Fruit fly (Drosophila melanogaster) whole organism, embryonic: Measurements from ENCODE around the gene Nep6.
A peak's percentile ranks its signal among the peaks of the same experiment; 100 is the strongest.

Experiments used
- Atf3 ChIP-seq: fragments of 200-800 bp; sonication (Bioruptor generic); optimal IDR thresholded peaks from 3 replicates; lab custom pipeline; 2016; ENCODE audit warnings: missing biosample characterization, missing genetic modification characterization
- CG1024 ChIP-seq: fragments of 200-800 bp; sonication (Bioruptor generic); IDR thresholded peaks from 2 replicates; pipeline ENCODE4 v1.3.6; 2022; ENCODE audit warnings: missing biosample characterization, missing genetic modification characterization
- CG10366 ChIP-seq: fragments of 200-800 bp; sonication (Bioruptor generic); IDR thresholded peaks from 2 replicates; pipeline ENCODE4 v1.3.6; 2022; ENCODE audit warnings: missing biosample characterization, missing genetic modification characterization
- CG10979 ChIP-seq: fragments of 200-800 bp; sonication (Bioruptor generic); optimal IDR thresholded peaks from 2 replicates; lab custom pipeline; 2018; ENCODE audit warnings: missing biosample characterization, mild to moderate bottlenecking, missing genetic modification characterization, moderate library complexity
- CG11456 ChIP-seq: fragments of 200-800 bp; sonication (Bioruptor generic); IDR thresholded peaks from 3 replicates; pipeline ENCODE4 v1.3.6; 2022; ENCODE audit warnings: missing biosample characterization, missing genetic modification characterization
- CG11723 ChIP-seq: fragments of 200-800 bp; sonication (Bioruptor generic); optimal IDR thresholded peaks from 2 replicates; lab custom pipeline; 2017; ENCODE audit warnings: missing biosample characterization, mild to moderate bottlenecking, missing genetic modification characterization
- CG15011 ChIP-seq: fragments of 200-800 bp; sonication (Bioruptor generic); optimal IDR thresholded peaks from 3 replicates; lab custom pipeline; 2018; ENCODE audit warnings: missing biosample characterization, mild to moderate bottlenecking, missing genetic modification characterization
- CG16815 ChIP-seq: fragments of 200-800 bp; sonication (Bioruptor generic); optimal IDR thresholded peaks from 3 replicates; lab custom pipeline; 2017; ENCODE audit warnings: missing biosample characterization, mild to moderate bottlenecking, missing genetic modification characterization
- CG17568 ChIP-seq: fragments of 200-800 bp; sonication (Bioruptor generic); optimal IDR thresholded peaks from 2 replicates; lab custom pipeline; 2018; ENCODE audit warnings: missing biosample characterization, mild to moderate bottlenecking, missing genetic modification characterization, moderate library complexity
- CG18262 ChIP-seq: fragments of 200-800 bp; optimal IDR thresholded peaks from 3 replicates; lab custom pipeline; 2019; ENCODE audit warnings: missing biosample characterization, mild to moderate bottlenecking, missing genetic modification characterization, moderate library complexity
- CG18599 ChIP-seq: fragments of 200-800 bp; sonication (Bioruptor generic); optimal IDR thresholded peaks from 3 replicates; lab custom pipeline; 2017; ENCODE audit warnings: missing biosample characterization, missing genetic modification characterization, mild to moderate bottlenecking, moderate library complexity, missing genetic modification reagents
- CG18619 ChIP-seq: fragments of 200-800 bp; sonication (Bioruptor generic); optimal IDR thresholded peaks from 3 replicates; lab custom pipeline; 2017; ENCODE audit warnings: missing biosample characterization, mild to moderate bottlenecking, missing genetic modification characterization
- CG2120 ChIP-seq: fragments of 200-800 bp; sonication (Bioruptor generic); optimal IDR thresholded peaks from 3 replicates; lab custom pipeline; 2016; ENCODE audit warnings: missing biosample characterization, missing genetic modification characterization
- CG30431 ChIP-seq: fragments of 200-800 bp; sonication (Bioruptor generic); optimal IDR thresholded peaks from 2 replicates; lab custom pipeline; 2017; ENCODE audit warnings: missing biosample characterization, missing genetic modification characterization
- CG32532 ChIP-seq: fragments of 200-800 bp; sonication (Bioruptor generic); IDR thresholded peaks from 2 replicates; pipeline ENCODE4 v1.3.6; 2022; ENCODE audit warnings: missing biosample characterization, missing genetic modification characterization
- CG42726 ChIP-seq: fragments of 200-800 bp; sonication (Bioruptor generic); IDR thresholded peaks from 2 replicates; pipeline ENCODE4 v1.3.6; 2022; ENCODE audit warnings: missing biosample characterization, missing genetic modification characterization; ENCODE audit not compliant: partially characterized antibody
- CG43689 ChIP-seq: fragments of 200-800 bp; sonication (Bioruptor generic); IDR thresholded peaks from 2 replicates; pipeline ENCODE4 v1.3.6; 2022; ENCODE audit warnings: missing biosample characterization, missing genetic modification characterization
- CG5180 ChIP-seq: fragments of 200-800 bp; sonication (Bioruptor generic); optimal IDR thresholded peaks from 3 replicates; lab custom pipeline; 2017; ENCODE audit warnings: missing biosample characterization, missing genetic modification characterization, mild to moderate bottlenecking, moderate library complexity, missing genetic modification reagents
- CG6175 ChIP-seq: fragments of 200-800 bp; sonication (Bioruptor generic); IDR thresholded peaks from 3 replicates; pipeline ENCODE4 v1.3.6; 2022; ENCODE audit warnings: missing biosample characterization, missing genetic modification characterization
- CG8089 ChIP-seq: fragments of 200-800 bp; sonication (Bioruptor generic); optimal IDR thresholded peaks from 3 replicates; lab custom pipeline; 2016; ENCODE audit warnings: missing biosample characterization, missing genetic modification characterization
- Dbx ChIP-seq: fragments of 200-800 bp; sonication (Bioruptor generic); IDR thresholded peaks from 3 replicates; pipeline ENCODE4 v1.3.6; 2022; ENCODE audit warnings: missing biosample characterization, missing genetic modification characterization
- Deaf1 ChIP-seq: fragments of 200-800 bp; optimal IDR thresholded peaks from 3 replicates; lab custom pipeline; 2019; ENCODE audit warnings: missing biosample characterization, mild to moderate bottlenecking, missing genetic modification characterization, moderate library complexity
- Dek ChIP-seq: fragments of 200-800 bp; sonication (Bioruptor generic); optimal IDR thresholded peaks from 3 replicates; lab custom pipeline; 2019; ENCODE audit warnings: missing biosample characterization, mild to moderate bottlenecking, missing genetic modification characterization, moderate library complexity
- Dip2 ChIP-seq: fragments of 200-800 bp; sonication (Bioruptor generic); IDR thresholded peaks from 2 replicates; pipeline ENCODE4 v1.3.6; 2022; ENCODE audit warnings: missing biosample characterization, missing genetic modification characterization
- GATAe ChIP-seq: fragments of 200-800 bp; sonication (Bioruptor generic); conservative IDR thresholded peaks from 2 replicates; pipeline ENCODE4 v1.3.6; 2022; ENCODE audit warnings: missing biosample characterization, missing genetic modification characterization
- HLH3B ChIP-seq: fragments of 200-800 bp; sonication (Bioruptor generic); IDR thresholded peaks from 2 replicates; pipeline ENCODE4 v1.3.6; 2022; ENCODE audit warnings: missing biosample characterization, missing genetic modification characterization
- Hr51 ChIP-seq, 2 experiments: fragments of 200-800 bp; sonication (Bioruptor generic); optimal IDR thresholded peaks; 2 replicates in 1 of 2; 3 replicates in 1 of 2; lab custom pipeline; 2016 to 2018; ENCODE audit warnings: missing biosample characterization in 2 of 2, missing genetic modification characterization in 2 of 2, mild to moderate bottlenecking in 1 of 2, moderate library complexity in 1 of 2
- Kr ChIP-seq: fragments of 200-800 bp; sonication (Bioruptor generic); optimal IDR thresholded peaks from 2 replicates; lab custom pipeline; 2017; ENCODE audit warnings: missing biosample characterization, mild to moderate bottlenecking, missing genetic modification characterization
- Med ChIP-seq: fragments of 200-800 bp; sonication (Bioruptor generic); peaks from one replicate; lab custom pipeline; 2016; ENCODE audit warnings: missing biosample characterization, missing genetic modification characterization, mild to moderate bottlenecking, inconsistent platforms, moderate library complexity
- ab ChIP-seq: fragments of 200-800 bp; sonication (Bioruptor generic); optimal IDR thresholded peaks from 2 replicates; lab custom pipeline; 2016; ENCODE audit warnings: missing biosample characterization, missing genetic modification characterization
- ap ChIP-seq: fragments of 200-800 bp; sonication (Bioruptor generic); IDR thresholded peaks from 2 replicates; pipeline ENCODE4 v1.3.6; 2022; ENCODE audit warnings: missing biosample characterization, missing genetic modification characterization
- bigmax ChIP-seq: fragments of 200-800 bp; sonication (Bioruptor generic); optimal IDR thresholded peaks from 2 replicates; lab custom pipeline; 2018; ENCODE audit warnings: missing biosample characterization, mild to moderate bottlenecking, missing genetic modification characterization
- ci ChIP-seq: fragments of 200-800 bp; sonication (Bioruptor generic); IDR thresholded peaks from 3 replicates; pipeline ENCODE4 v1.3.6; 2022; ENCODE audit warnings: missing biosample characterization, missing genetic modification characterization
- dysf ChIP-seq: fragments of 200-800 bp; sonication (Bioruptor generic); IDR thresholded peaks from 3 replicates; pipeline ENCODE4 v1.3.6; 2022; ENCODE audit warnings: missing biosample characterization, missing genetic modification characterization
- emc ChIP-seq: fragments of 200-800 bp; sonication (Bioruptor generic); optimal IDR thresholded peaks from 2 replicates; lab custom pipeline; 2016; ENCODE audit warnings: missing biosample characterization, missing genetic modification characterization
- fru ChIP-seq: fragments of >200 bp; optimal IDR thresholded peaks from 2 replicates; lab custom pipeline; 2017
- ham ChIP-seq: fragments of 200-800 bp; sonication (Bioruptor generic); IDR thresholded peaks from 2 replicates; pipeline ENCODE4 v1.3.6; 2022; ENCODE audit warnings: missing biosample characterization, missing genetic modification characterization
- kni ChIP-seq: fragments of 200-800 bp; sonication (Bioruptor generic); optimal IDR thresholded peaks from 3 replicates; lab custom pipeline; 2017; ENCODE audit warnings: mild to moderate bottlenecking, missing biosample characterization, missing genetic modification reagents, missing genetic modification characterization
- odd ChIP-seq: fragments of 200-800 bp; sonication (Bioruptor generic); optimal IDR thresholded peaks from 2 replicates; lab custom pipeline; 2017; ENCODE audit warnings: missing biosample characterization, mild to moderate bottlenecking, missing genetic modification characterization
- pzg ChIP-seq: fragments of 200-800 bp; sonication (Bioruptor generic); optimal IDR thresholded peaks from 3 replicates; lab custom pipeline; 2018; ENCODE audit warnings: missing biosample characterization, mild to moderate bottlenecking, missing genetic modification characterization, moderate library complexity
- ranshi ChIP-seq: fragments of 200-800 bp; sonication (Bioruptor generic); IDR thresholded peaks from 2 replicates; pipeline ENCODE4 v1.3.6; 2022; ENCODE audit warnings: missing biosample characterization, missing genetic modification characterization
- ro ChIP-seq: fragments of 200-800 bp; sonication (Bioruptor generic); IDR thresholded peaks from 2 replicates; pipeline ENCODE4 v1.3.6; 2022; ENCODE audit warnings: missing biosample characterization, missing genetic modification characterization
- salm ChIP-seq: fragments of 200-800 bp; sonication (Bioruptor generic); optimal IDR thresholded peaks from 2 replicates; lab custom pipeline; 2018; ENCODE audit warnings: missing biosample characterization, mild to moderate bottlenecking, missing genetic modification characterization
- slou ChIP-seq: fragments of 200-800 bp; sonication (Bioruptor generic); optimal IDR thresholded peaks from 3 replicates; lab custom pipeline; 2016; ENCODE audit warnings: missing biosample characterization, missing genetic modification characterization
- sna ChIP-seq: fragments of 200-800 bp; sonication (Bioruptor generic); IDR thresholded peaks from 2 replicates; pipeline ENCODE4 v1.3.6; 2022; ENCODE audit warnings: missing biosample characterization, missing genetic modification characterization; ENCODE audit not compliant: partially characterized antibody
- sr ChIP-seq: fragments of 200-800 bp; sonication (Bioruptor generic); IDR thresholded peaks from 3 replicates; pipeline ENCODE4 v1.3.6; 2022; ENCODE audit warnings: missing biosample characterization, missing genetic modification characterization
- twi ChIP-seq: fragments of 200-800 bp; optimal IDR thresholded peaks from 2 replicates; lab custom pipeline; 2019; ENCODE audit warnings: missing biosample characterization, mild to moderate bottlenecking, missing genetic modification characterization, moderate library complexity
- wdn ChIP-seq: fragments of 200-800 bp; sonication (Bioruptor generic); IDR thresholded peaks from 2 replicates; pipeline ENCODE4 v1.3.6; 2022; ENCODE audit warnings: missing biosample characterization, missing genetic modification characterization
- zfh2 ChIP-seq: fragments of 200-800 bp; sonication (Bioruptor generic); optimal IDR thresholded peaks from 2 replicates; lab custom pipeline; 2016; ENCODE audit warnings: missing biosample characterization, missing genetic modification characterization

The Nep6 gene

dm6 chrX:12752196-12752595, 49.3 kb upstream of the Nep6 start (continued):
- TF ChIP-seq Hr51 (GFP tag; optimal IDR thresholded peaks at IDR 0.05; lab: Kevin White, UChicago), result peak; percentile 99
- TF ChIP-seq ro (GFP tag; lab: Robert Waterston, UW), result peak; percentile 97
- TF ChIP-seq CG10979 (tag; lab: Kevin White, UChicago), result peak; percentile 99
- peak; percentile 99 for TF ChIP-seq CG11456 (GFP tag; lab: Robert Waterston, UW)
- no peak for TF ChIP-seq fru (lab: Kevin White, UChicago)
- TF ChIP-seq HLH3B, result peak; percentile 99
- TF ChIP-seq CG15011, result peak; percentile 99
- TF ChIP-seq CG8089 (GFP tag; lab: Kevin White, UChicago), result peak; percentile 99
- peak; percentile 100 for TF ChIP-seq CG18599 (GFP tag; lab: Kevin White, UChicago)
- peak; percentile 99 for TF ChIP-seq emc (GFP tag; lab: Kevin White, UChicago)
- TF ChIP-seq CG10366 (GFP tag; lab: Robert Waterston, UW), result peak; percentile 99
- TF ChIP-seq wdn (GFP tag; lab: Robert Waterston, UW), result peak; percentile 98
- TF ChIP-seq ab (GFP tag; lab: Kevin White, UChicago), result peak; percentile 99
- peak; percentile 99 for TF ChIP-seq Atf3 (GFP tag; lab: Kevin White, UChicago)
- TF ChIP-seq CG16815 (GFP tag; lab: Kevin White, UChicago), result peak; percentile 99
- peak; percentile 38 for TF ChIP-seq pzg (GFP tag; lab: Kevin White, UChicago)
- TF ChIP-seq Kr (GFP tag; lab: Kevin White, UChicago), result peak; percentile 2
- TF ChIP-seq CG6175 (GFP tag; lab: Robert Waterston, UW), result peak; percentile 98
- no peak for TF ChIP-seq CG42726 (GFP tag; lab: Robert Waterston, UW)
- no peak for TF ChIP-seq sna
- TF ChIP-seq Dip2 (GFP tag; lab: Robert Waterston, UW), result peak; percentile 72
- TF ChIP-seq CG1024, result peak; percentile 96
- TF ChIP-seq CG5180 (GFP tag; lab: Kevin White, UChicago), result peak; percentile 89
- TF ChIP-seq CG43689 (GFP tag; lab: Robert Waterston, UW), result peak; percentile 97
- peak; percentile 98 for TF ChIP-seq ap (GFP tag; lab: Robert Waterston, UW)
- TF ChIP-seq sr (GFP tag; lab: Robert Waterston, UW), result peak; percentile 94
- TF ChIP-seq ranshi (GFP tag; lab: Robert Waterston, UW), result peak; percentile 99
- peak; percentile 97 for TF ChIP-seq ham (GFP tag; lab: Robert Waterston, UW)

dm6 chrX:12753602-12754347, 47.7 kb upstream of the Nep6 start:
- TF ChIP-seq GATAe (GFP tag; lab: Robert Waterston, UW) (peak; percentile 78), bigmax (GFP tag; lab: Kevin White, UChicago) (peak; percentile 86), Dbx (GFP tag; lab: Robert Waterston, UW) (0 out of 3 replicates have a peak, but pooled peaks have one; percentile 17), Med (GFP tag; lab: Kevin White, UChicago) (peak; percentile 32), zfh2 (GFP tag; lab: Kevin White, UChicago) (no peak), Deaf1 (tag; lab: Kevin White, UChicago) (no peak), CG30431 (no peak), CG18619 (GFP tag; lab: Kevin White, UChicago) (no peak), CG2120 (GFP tag; lab: Kevin White, UChicago) (no peak), twi (tag; lab: Kevin White, UChicago) (peak; percentile 55), slou (GFP tag; lab: Kevin White, UChicago) (no peak), CG11723 (GFP tag; lab: Kevin White, UChicago) (peak; percentile 13), salm (peak; percentile 9), ci (GFP tag; lab: Robert Waterston, UW) (peak; percentile 46; the same call in 1 of the 3 replicates), odd (no peak), CG18262 (tag; lab: Kevin White, UChicago) (no peak), CG17568 (peak; percentile 23), kni (GFP tag; lab: Kevin White, UChicago) (peak; percentile 91), dysf (GFP tag; lab: Robert Waterston, UW) (peak; percentile 39; the same call in 1 of the 3 replicates), CG32532 (GFP tag; lab: Robert Waterston, UW) (peak; percentile 22; the same call in 1 of the 2 replicates), ranshi (GFP tag; lab: Robert Waterston, UW) (0 out of 2 replicates have a peak, but pooled peaks have one; percentile 8), CG5180 (GFP tag; lab: Kevin White, UChicago) (peak; percentile 17), Dek (tag; lab: Kevin White, UChicago) (no peak)
